Fruit fly (Drosophila melanogaster) whole organism, prepupa: ENCODE data around the gene CG31898.

Source experiments
- Hr4 ChIP-seq: fragments of 200-800 bp; sonication (Bioruptor generic); optimal IDR thresholded peaks from 3 replicates; lab custom pipeline; 2016; ENCODE audit warnings: missing biosample characterization, missing genetic modification characterization
- vri ChIP-seq: fragments of 200-800 bp; sonication (Bioruptor generic); optimal IDR thresholded peaks from 3 replicates; lab custom pipeline; 2016; ENCODE audit warnings: missing biosample characterization, mild to moderate bottlenecking, missing genetic modification characterization

DNA sequence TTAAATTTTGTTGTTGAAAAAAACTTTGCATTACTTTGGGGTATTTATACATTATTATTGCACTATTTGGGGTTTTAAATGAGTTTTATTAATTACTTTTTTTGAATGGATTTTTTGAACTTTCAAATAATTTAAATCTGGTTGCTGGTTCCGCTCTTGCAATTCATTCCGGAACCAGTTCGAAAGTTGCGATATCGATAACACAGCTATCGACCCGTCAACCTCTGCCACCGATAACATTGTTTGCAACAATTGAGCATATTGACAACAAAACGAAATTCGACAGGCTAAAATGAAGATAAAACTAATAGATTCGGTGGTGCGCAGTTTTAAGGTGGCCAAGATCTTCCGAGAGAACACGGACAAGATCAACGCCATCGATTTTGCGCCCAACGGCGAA lies 26.0 kb upstream of the CG31898 start, which contains the start of gene Wdr82:
- TF ChIP-seq Hr4 (GFP tag; lab: Kevin White, UChicago) (no peak), vri (GFP tag; lab: Kevin White, UChicago) (no peak)
